Worm (Caenorhabditis elegans) whole organism, L1 larva: ENCODE data around the gene gld-3.

Experiments used
- Y116A8C.19 ChIP-seq: sonication (generic microtip); optimal IDR thresholded peaks from 2 replicates; lab custom pipeline; 2016; ENCODE audit warnings: missing compliant biosample characterization, missing genetic modification characterization, borderline replicate concordance
- egl-27 ChIP-seq, 2 experiments: fragments of 150-350 bp in 1 of 2; sonication (generic microtip); optimal IDR thresholded peaks; 3 replicates each; lab custom pipeline; 2017 to 2018; ENCODE audit warnings: missing biosample characterization in 2 of 2, missing genetic modification characterization in 2 of 2, missing genetic modification reagents in 2 of 2
- elt-3 ChIP-seq, 6 experiments: fragments of 150-350 bp in 1 of 6; sonication (generic microtip); optimal IDR thresholded peaks; 2 replicates each; lab custom pipeline; 2017 to 2018; ENCODE audit warnings: missing biosample characterization in 6 of 6, missing genetic modification characterization in 6 of 6, inconsistent platforms in 1 of 6
- hpl-2 ChIP-seq: fragments of 150-350 bp; optimal IDR thresholded peaks from 2 replicates; lab custom pipeline; 2014; ENCODE audit warnings: missing biosample characterization, missing genetic modification reagents, missing genetic modification characterization
- nhr-12 ChIP-seq: sonication (generic microtip); optimal IDR thresholded peaks from 2 replicates; lab custom pipeline; 2017; ENCODE audit warnings: missing biosample characterization, missing genetic modification characterization
- nhr-28 ChIP-seq: fragments of 150-350 bp; optimal IDR thresholded peaks from 2 replicates; lab custom pipeline; 2014; ENCODE audit warnings: missing biosample characterization, missing genetic modification characterization
- pax-3 ChIP-seq: fragments of 200-800 bp; sonication (Bioruptor generic); optimal IDR thresholded peaks from 2 replicates; lab custom pipeline; 2018; ENCODE audit warnings: mild to moderate bottlenecking, missing genetic modification characterization, moderate library complexity, missing compliant biosample characterization
- sup-37 ChIP-seq: fragments of 200-800 bp; sonication (Bioruptor generic); optimal IDR thresholded peaks from 2 replicates; lab custom pipeline; 2018; ENCODE audit warnings: mild to moderate bottlenecking, missing genetic modification characterization, missing compliant biosample characterization
- xbp-1 ChIP-seq: sonication (generic microtip); optimal IDR thresholded peaks from 2 replicates; lab custom pipeline; 2016; ENCODE audit warnings: missing genetic modification characterization, missing compliant biosample characterization

DNA sequence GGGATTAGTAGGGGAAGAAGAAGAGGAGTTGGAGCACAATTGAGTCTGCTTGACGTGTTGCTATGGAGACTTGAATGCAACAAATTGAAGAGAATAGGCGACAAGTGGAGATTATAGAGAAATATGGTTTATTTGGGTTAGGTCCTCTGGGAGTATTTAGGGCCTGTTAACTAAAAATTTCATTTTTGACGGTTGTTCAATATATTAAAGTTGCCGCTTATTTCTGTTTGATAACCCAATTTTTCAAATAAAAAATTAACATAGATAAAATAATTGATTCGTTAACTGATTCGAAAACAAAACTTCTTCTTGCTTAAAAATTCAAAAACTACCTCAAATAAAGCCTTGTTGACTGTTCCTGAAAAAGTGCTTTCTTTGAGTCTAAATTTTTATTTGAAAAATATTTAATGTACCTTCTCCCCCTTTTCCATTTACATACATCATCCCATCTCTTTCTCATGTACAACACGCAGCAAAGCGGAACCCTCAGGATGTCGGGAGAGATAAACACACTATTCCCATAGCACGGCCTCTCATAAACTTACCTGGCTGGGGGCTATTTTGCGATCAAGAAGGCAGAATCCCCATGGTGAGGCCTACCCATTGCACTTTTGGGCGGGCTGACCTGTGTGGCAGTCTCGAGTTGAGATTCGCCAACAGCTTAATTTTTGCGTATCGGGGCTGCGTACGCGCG is 39.0 kb downstream of the gld-3 start, which contains the start of gene dyf-13:
- no peak for TF ChIP-seq sup-37 (GFP tag; lab: Kevin White, UChicago)
- no peak for TF ChIP-seq egl-27 (tag; optimal IDR thresholded peaks at IDR 0.05; lab: Kevin White, UChicago)
- TF ChIP-seq nhr-28 (tag; lab: Kevin White, UChicago) = no peak
- no peak for TF ChIP-seq xbp-1 (tag; lab: Kevin White, UChicago)
- TF ChIP-seq Y116A8C.19 = no peak
- no peak for TF ChIP-seq pax-3 (tag; lab: Kevin White, UChicago)
- TF ChIP-seq hpl-2 = no peak
- no peak for TF ChIP-seq elt-3 (tag; optimal IDR thresholded peaks at IDR 0.05; lab: Kevin White, UChicago)
- no peak for TF ChIP-seq nhr-12 (tag; lab: Kevin White, UChicago)
